Fruit fly (Drosophila melanogaster) whole organism, prepupa: ENCODE results near the gene Sema1a.
A peak's percentile ranks its signal among the peaks of the same experiment; 100 is the strongest.

ENCODE experiments used
- CG11762 ChIP-seq: fragments of 200-800 bp; sonication (Bioruptor generic); optimal IDR thresholded peaks from 3 replicates; lab custom pipeline; 2016; ENCODE audit warnings: missing biosample characterization, missing genetic modification characterization; ENCODE audit not compliant: insufficient read depth
- CG11902 ChIP-seq: fragments of 200-800 bp; sonication (Bioruptor generic); optimal IDR thresholded peaks from 3 replicates; lab custom pipeline; 2016; ENCODE audit warnings: missing biosample characterization, missing genetic modification characterization
- CG1621 ChIP-seq: fragments of 200-800 bp; sonication (Bioruptor generic); optimal IDR thresholded peaks from 3 replicates; lab custom pipeline; 2018; ENCODE audit warnings: missing biosample characterization, mild to moderate bottlenecking, missing genetic modification characterization
- CG3032 ChIP-seq: fragments of 200-800 bp; optimal IDR thresholded peaks from 2 replicates; lab custom pipeline; 2019; ENCODE audit warnings: missing biosample characterization, mild to moderate bottlenecking, missing genetic modification characterization, moderate library complexity
- CG31627 ChIP-seq: fragments of 200-800 bp; sonication (Bioruptor generic); optimal IDR thresholded peaks from 3 replicates; lab custom pipeline; 2016; ENCODE audit warnings: missing biosample characterization, missing genetic modification characterization
- CG32006 ChIP-seq: fragments of 200-800 bp; sonication (Bioruptor generic); optimal IDR thresholded peaks from 3 replicates; lab custom pipeline; 2017; ENCODE audit warnings: missing biosample characterization, mild to moderate bottlenecking, missing genetic modification characterization
- CG3919 ChIP-seq: fragments of 200-800 bp; sonication (Bioruptor generic); optimal IDR thresholded peaks from 3 replicates; lab custom pipeline; 2016; ENCODE audit warnings: missing biosample characterization, missing genetic modification characterization
- CG4318 ChIP-seq: fragments of 200-800 bp; sonication (Bioruptor generic); optimal IDR thresholded peaks from 3 replicates; lab custom pipeline; 2017; ENCODE audit warnings: missing biosample characterization, mild to moderate bottlenecking, missing genetic modification characterization
- CG6163 ChIP-seq: fragments of 200-800 bp; sonication (Bioruptor generic); IDR thresholded peaks from 3 replicates; pipeline ENCODE4 v1.3.6; 2022; ENCODE audit warnings: missing biosample characterization, missing genetic modification characterization
- CG6808 ChIP-seq: fragments of 200-800 bp; sonication (Bioruptor generic); optimal IDR thresholded peaks from 3 replicates; lab custom pipeline; 2017; ENCODE audit warnings: missing biosample characterization, missing genetic modification characterization, mild to moderate bottlenecking, moderate library complexity, missing genetic modification reagents
- CG6854 ChIP-seq: fragments of 200-800 bp; sonication (Bioruptor generic); optimal IDR thresholded peaks from 2 replicates; lab custom pipeline; 2017; ENCODE audit warnings: missing biosample characterization, mild to moderate bottlenecking, missing genetic modification characterization
- CG7368 ChIP-seq: fragments of 200-800 bp; sonication (Bioruptor generic); optimal IDR thresholded peaks from 3 replicates; lab custom pipeline; 2016; ENCODE audit warnings: missing biosample characterization, missing genetic modification characterization
- CG8119 ChIP-seq: fragments of 200-800 bp; sonication (Bioruptor generic); IDR thresholded peaks from 3 replicates; pipeline ENCODE4 v1.3.6; 2022; ENCODE audit warnings: missing biosample characterization, missing genetic modification characterization
- CG8319 ChIP-seq: fragments of 200-800 bp; sonication (Bioruptor generic); optimal IDR thresholded peaks from 3 replicates; lab custom pipeline; 2016; ENCODE audit warnings: missing biosample characterization, missing genetic modification characterization
- CG8632 ChIP-seq: fragments of 200-800 bp; sonication (Bioruptor generic); optimal IDR thresholded peaks from 3 replicates; lab custom pipeline; 2016; ENCODE audit warnings: missing biosample characterization, missing genetic modification characterization
- CG9139 ChIP-seq: fragments of 200-800 bp; sonication (Bioruptor generic); optimal IDR thresholded peaks from 3 replicates; lab custom pipeline; 2017; ENCODE audit warnings: missing biosample characterization, mild to moderate bottlenecking, missing genetic modification characterization
- Eip75B ChIP-seq: fragments of 200-800 bp; sonication (Bioruptor generic); optimal IDR thresholded peaks from 3 replicates; lab custom pipeline; 2016; ENCODE audit warnings: missing biosample characterization, missing genetic modification characterization
- Eip78C ChIP-seq: fragments of 200-800 bp; sonication (Bioruptor generic); peaks from one replicate; lab custom pipeline; 2016; ENCODE audit warnings: missing biosample characterization, missing genetic modification characterization
- Eip93F ChIP-seq: fragments of 200-800 bp; sonication (Bioruptor generic); optimal IDR thresholded peaks from 2 replicates; lab custom pipeline; 2016; ENCODE audit warnings: missing biosample characterization, mild to moderate bottlenecking, missing genetic modification characterization
- Ets21C ChIP-seq: fragments of 200-800 bp; sonication (Bioruptor generic); optimal IDR thresholded peaks from 3 replicates; lab custom pipeline; 2016; ENCODE audit warnings: missing biosample characterization, missing genetic modification characterization
- Ets96B ChIP-seq: fragments of 200-800 bp; optimal IDR thresholded peaks from 2 replicates; lab custom pipeline; 2019; ENCODE audit warnings: missing biosample characterization, mild to moderate bottlenecking, missing genetic modification characterization, moderate library complexity
- Hr38 ChIP-seq: sonication (Bioruptor generic); optimal IDR thresholded peaks from 2 replicates; lab custom pipeline; 2016; ENCODE audit warnings: missing biosample characterization, missing genetic modification characterization
- Hr39 ChIP-seq: fragments of 200-800 bp; sonication (Bioruptor generic); optimal IDR thresholded peaks from 2 replicates; lab custom pipeline; 2016; ENCODE audit warnings: missing biosample characterization, missing genetic modification characterization
- Lpt ChIP-seq: fragments of 200-800 bp; sonication (Bioruptor generic); optimal IDR thresholded peaks from 3 replicates; lab custom pipeline; 2016; ENCODE audit warnings: missing biosample characterization, missing genetic modification characterization
- Met ChIP-seq: fragments of 200-800 bp; sonication (Bioruptor generic); optimal IDR thresholded peaks from 3 replicates; lab custom pipeline; 2016; ENCODE audit warnings: missing biosample characterization, missing genetic modification characterization
- OdsH ChIP-seq: fragments of 200-800 bp; sonication (Bioruptor generic); optimal IDR thresholded peaks from 3 replicates; lab custom pipeline; 2016; ENCODE audit warnings: missing biosample characterization, missing genetic modification characterization
- Smox ChIP-seq: fragments of 200-800 bp; sonication (Bioruptor generic); optimal IDR thresholded peaks from 3 replicates; lab custom pipeline; 2016; ENCODE audit warnings: missing biosample characterization, missing genetic modification characterization
- Sox102F ChIP-seq: fragments of 200-800 bp; sonication (Bioruptor generic); optimal IDR thresholded peaks from 2 replicates; lab custom pipeline; 2016; ENCODE audit warnings: missing biosample characterization, mild to moderate bottlenecking, missing genetic modification characterization
- Sox14 ChIP-seq: fragments of 200-800 bp; sonication (Bioruptor generic); optimal IDR thresholded peaks from 3 replicates; lab custom pipeline; 2016; ENCODE audit warnings: missing biosample characterization, missing genetic modification characterization
- Sox15 ChIP-seq: fragments of 200-800 bp; sonication (Bioruptor generic); optimal IDR thresholded peaks from 3 replicates; lab custom pipeline; 2016; ENCODE audit warnings: missing biosample characterization, missing genetic modification characterization
- achi ChIP-seq: fragments of 200-800 bp; sonication (Bioruptor generic); optimal IDR thresholded peaks from 3 replicates; lab custom pipeline; 2016; ENCODE audit warnings: missing biosample characterization, missing genetic modification characterization
- cyc ChIP-seq: fragments of 200-800 bp; sonication (Bioruptor generic); optimal IDR thresholded peaks from 3 replicates; lab custom pipeline; 2016; ENCODE audit warnings: missing biosample characterization, missing genetic modification characterization
- dsx ChIP-seq: fragments of 200-800 bp; optimal IDR thresholded peaks from 3 replicates; lab custom pipeline; 2019; ENCODE audit warnings: missing biosample characterization, mild to moderate bottlenecking, missing genetic modification characterization, moderate library complexity; ENCODE audit not compliant: poor library complexity, severe bottlenecking
- eg ChIP-seq: fragments of 200-800 bp; sonication (Bioruptor generic); IDR thresholded peaks from 3 replicates; pipeline ENCODE4 v1.3.6; 2022; ENCODE audit warnings: missing biosample characterization, missing genetic modification characterization
- esn ChIP-seq: fragments of 200-800 bp; sonication (Bioruptor generic); optimal IDR thresholded peaks from 2 replicates; lab custom pipeline; 2016; ENCODE audit warnings: missing biosample characterization, mild to moderate bottlenecking, missing genetic modification characterization, moderate library complexity
- fd59A ChIP-seq: fragments of 200-800 bp; sonication (Bioruptor generic); optimal IDR thresholded peaks from 2 replicates; lab custom pipeline; 2017; ENCODE audit warnings: missing biosample characterization, mild to moderate bottlenecking, missing genetic modification characterization, missing genetic modification reagents
- fd85E ChIP-seq: fragments of 200-800 bp; sonication (Bioruptor generic); optimal IDR thresholded peaks from 3 replicates; lab custom pipeline; 2016; ENCODE audit warnings: missing biosample characterization, missing genetic modification characterization
- fkh ChIP-seq: fragments of 200-800 bp; sonication (Bioruptor generic); optimal IDR thresholded peaks from 3 replicates; lab custom pipeline; 2017; ENCODE audit warnings: missing biosample characterization, mild to moderate bottlenecking, missing genetic modification characterization, moderate library complexity
- lz ChIP-seq: fragments of 200-800 bp; sonication (Bioruptor generic); optimal IDR thresholded peaks from 3 replicates; lab custom pipeline; 2016; ENCODE audit warnings: missing biosample characterization, missing genetic modification characterization
- net ChIP-seq: fragments of 200-800 bp; sonication (Bioruptor generic); optimal IDR thresholded peaks from 3 replicates; lab custom pipeline; 2016; ENCODE audit warnings: missing biosample characterization, missing genetic modification characterization
- pdm3 ChIP-seq: fragments of 200-800 bp; sonication (Bioruptor generic); optimal IDR thresholded peaks from 3 replicates; lab custom pipeline; 2016; ENCODE audit warnings: missing biosample characterization, missing genetic modification characterization
- spab ChIP-seq: fragments of 200-800 bp; sonication (Bioruptor generic); optimal IDR thresholded peaks from 2 replicates; lab custom pipeline; 2017; ENCODE audit warnings: missing biosample characterization, mild to moderate bottlenecking, missing genetic modification characterization, missing genetic modification reagents
- ss ChIP-seq, 2 experiments: fragments of 200-800 bp; sonication (Bioruptor generic); optimal IDR thresholded peaks; 2 replicates in 1 of 2; 3 replicates in 1 of 2; lab custom pipeline; 2017 to 2018; ENCODE audit warnings: mild to moderate bottlenecking in 2 of 2, missing biosample characterization in 2 of 2, missing genetic modification characterization in 2 of 2, moderate library complexity in 1 of 2
- svp ChIP-seq: fragments of 200-800 bp; sonication (Bioruptor generic); peaks from one replicate; lab custom pipeline; 2016; ENCODE audit warnings: missing biosample characterization, missing genetic modification characterization
- topi ChIP-seq: fragments of 200-800 bp; sonication (Bioruptor generic); optimal IDR thresholded peaks from 3 replicates; lab custom pipeline; 2016; ENCODE audit warnings: missing biosample characterization, missing genetic modification characterization
- vri ChIP-seq: fragments of 200-800 bp; sonication (Bioruptor generic); optimal IDR thresholded peaks from 3 replicates; lab custom pipeline; 2016; ENCODE audit warnings: missing biosample characterization, mild to moderate bottlenecking, missing genetic modification characterization

Gene Sema1a

DNA sequence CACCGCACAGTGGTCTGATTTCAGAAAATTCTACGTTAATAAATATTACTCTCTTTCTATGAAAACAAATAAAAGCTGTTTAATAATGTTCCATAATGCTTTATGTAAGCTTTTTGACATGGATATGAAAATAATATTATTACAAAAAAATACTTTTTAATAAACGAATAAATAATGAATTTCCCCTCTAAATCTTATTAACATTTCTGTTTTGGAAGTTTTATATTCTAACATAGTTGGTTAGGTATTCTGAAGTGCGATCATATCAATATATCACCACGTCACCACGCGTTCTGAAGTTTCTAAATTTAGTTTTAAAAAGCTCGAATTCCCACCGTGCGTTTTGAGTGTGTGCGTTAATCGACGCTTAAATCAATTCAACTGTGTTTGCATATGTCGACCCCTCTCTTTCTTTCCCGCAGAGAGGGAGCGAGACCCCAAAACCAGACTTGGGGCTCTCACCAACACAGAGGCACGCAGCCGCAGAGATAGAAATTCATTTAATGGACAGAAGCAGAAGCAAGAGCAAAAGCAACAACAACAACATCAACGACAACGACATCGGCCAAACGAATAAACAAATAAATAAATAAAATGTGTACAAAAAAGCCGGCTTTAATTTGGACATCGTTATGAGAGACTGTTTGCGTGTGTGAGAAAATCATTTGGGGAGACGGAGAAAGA is 149.5 kb downstream of the Sema1a start (continued):
- peak; percentile 84 for TF ChIP-seq dsx
- peak; percentile 83 for TF ChIP-seq pdm3 (GFP tag; lab: Kevin White, UChicago)
- peak; percentile 51 for TF ChIP-seq Eip93F (GFP tag; lab: Kevin White, UChicago)
- peak; percentile 73 for TF ChIP-seq CG31627 (GFP tag; lab: Kevin White, UChicago)
- TF ChIP-seq Smox, result peak; percentile 88
- TF ChIP-seq CG11902 (GFP tag; lab: Kevin White, UChicago), result peak; percentile 81
- TF ChIP-seq fd59A (GFP tag; lab: Kevin White, UChicago), result peak; percentile 88
- peak; percentile 61 for TF ChIP-seq vri
- peak; percentile 67 for TF ChIP-seq CG8319 (GFP tag; lab: Kevin White, UChicago)
- TF ChIP-seq CG32006 (GFP tag; lab: Kevin White, UChicago), result peak; percentile 96
- peak; percentile 72 for TF ChIP-seq CG1621 (tag; lab: Kevin White, UChicago)
- peak; percentile 92 for TF ChIP-seq net (GFP tag; lab: Kevin White, UChicago)
- peak; percentile 98 for TF ChIP-seq svp
- TF ChIP-seq fd85E (GFP tag; lab: Kevin White, UChicago), result peak; percentile 59
- peak; percentile 89 for TF ChIP-seq CG11762
- TF ChIP-seq spab, result peak; percentile 90
- TF ChIP-seq esn (GFP tag; lab: Kevin White, UChicago), result peak; percentile 95
- TF ChIP-seq ss (GFP tag; optimal IDR thresholded peaks at IDR 0.05; lab: Kevin White, UChicago), result peak; percentile 90 to 94
- peak; percentile 69 for TF ChIP-seq CG9139 (GFP tag; lab: Kevin White, UChicago)
- TF ChIP-seq Sox15 (GFP tag; lab: Kevin White, UChicago), result peak; percentile 87
- peak; percentile 92 for TF ChIP-seq OdsH
- peak; percentile 87 for TF ChIP-seq CG8119
- peak; percentile 80 for TF ChIP-seq cyc (GFP tag; lab: Kevin White, UChicago)
- TF ChIP-seq CG4318 (GFP tag; lab: Kevin White, UChicago), result peak; percentile 92
- peak; percentile 91 for TF ChIP-seq CG6808
- TF ChIP-seq topi (GFP tag; lab: Kevin White, UChicago), result peak; percentile 90
- peak; percentile 94 for TF ChIP-seq CG8632 (GFP tag; lab: Kevin White, UChicago)
- peak; percentile 91 for TF ChIP-seq CG3032 (tag; lab: Kevin White, UChicago)

DNA sequence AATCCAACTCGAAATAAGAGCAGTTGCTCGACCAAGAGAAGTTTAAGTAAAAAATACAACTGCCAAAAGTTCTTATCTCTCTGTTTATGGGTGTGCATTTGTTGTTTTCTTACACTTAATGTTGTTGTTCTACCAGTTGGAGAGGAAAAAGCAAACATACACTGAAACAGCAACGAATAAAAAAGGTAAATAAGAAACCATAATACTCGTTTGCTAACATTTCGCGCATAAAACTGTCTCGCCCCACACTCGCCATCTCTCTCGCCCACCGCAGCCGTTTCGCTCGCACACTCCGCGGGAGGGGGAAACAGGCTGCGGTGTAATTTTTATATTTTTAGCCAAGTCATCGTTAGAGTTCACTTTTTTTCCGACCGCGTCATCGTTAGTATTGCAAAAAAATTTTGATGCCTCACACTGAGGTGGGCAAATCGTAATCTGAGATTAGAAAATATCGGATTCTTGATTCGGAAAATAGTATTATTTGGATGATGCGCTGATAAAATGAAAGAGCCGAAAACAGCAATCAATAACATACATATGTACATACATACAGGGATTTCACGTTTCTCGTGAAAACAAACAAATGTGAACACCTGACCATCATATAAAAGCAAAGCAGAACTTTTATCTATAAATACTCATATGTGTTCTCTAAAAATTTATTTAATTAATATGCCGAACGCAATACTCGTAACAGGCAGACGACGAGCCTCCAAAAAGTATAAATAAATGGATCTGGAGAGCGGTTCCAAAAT is 150.7 kb downstream of the Sema1a start:
- TF ChIP-seq Hr38 (no peak), svp (peak; percentile 80), fkh (GFP tag; lab: Kevin White, UChicago) (peak; percentile 94), Sox102F (GFP tag; lab: Kevin White, UChicago) (peak; percentile 21), Smox (peak; percentile 38), fd59A (GFP tag; lab: Kevin White, UChicago) (no peak), achi (GFP tag; lab: Kevin White, UChicago) (peak; percentile 8), Eip75B (GFP tag; lab: Kevin White, UChicago) (no peak), CG11762 (no peak), Hr39 (GFP tag; lab: Kevin White, UChicago) (no peak), Eip78C (peak; percentile 58), CG7368 (GFP tag; lab: Kevin White, UChicago) (no peak), ss (GFP tag; optimal IDR thresholded peaks at IDR 0.05; lab: Kevin White, UChicago) (no peak), vri (peak; percentile 83), Met (peak; percentile 12), CG3919 (GFP tag; lab: Kevin White, UChicago) (peak; percentile 22), Ets96B (tag; lab: Kevin White, UChicago) (no peak), Lpt (GFP tag; lab: Kevin White, UChicago) (peak; percentile 15), Sox14 (GFP tag; lab: Kevin White, UChicago) (peak; percentile 8), esn (GFP tag; lab: Kevin White, UChicago) (peak; percentile 47), topi (GFP tag; lab: Kevin White, UChicago) (peak; percentile 7), CG32006 (GFP tag; lab: Kevin White, UChicago) (no peak), OdsH (no peak), CG8119 (peak; percentile 17; the same call in 1 of the 3 replicates), lz (peak; percentile 8), CG6163 (GFP tag; lab: Robert Waterston, UW) (0 out of 3 replicates have a peak, but pooled peaks have one; percentile 43), CG6854 (GFP tag; lab: Kevin White, UChicago) (peak; percentile 31), Ets21C (no peak), CG31627 (GFP tag; lab: Kevin White, UChicago) (peak; percentile 21), eg (GFP tag; lab: Robert Waterston, UW) (peak; percentile 52; the same call in 1 of the 3 replicates)
